Worm (Caenorhabditis elegans): ENCODE measurements around the gene lmtr-5.

ce11 chrIII:3138087-3138486 is 45.4 kb upstream of the lmtr-5 start:
- TF ChIP-seq flt-1 (GFP tag; IDR thresholded peaks at IDR 0.05) (no peak), med-1 (GFP tag; optimal IDR thresholded peaks at IDR 0.05; ENCODE audit: insufficient read depth) (no peak), ref-1 (GFP tag; conservative IDR thresholded peaks at IDR 0.05) (no peak), T22C8.4 (GFP tag; IDR thresholded peaks at IDR 0.05) (no peak), klf-2 (GFP tag; conservative IDR thresholded peaks at IDR 0.05) (no peak), tab-1 (GFP tag; IDR thresholded peaks at IDR 0.05) (no peak), ztf-29 (GFP tag; IDR thresholded peaks at IDR 0.05) (no peak), ztf-23 (GFP tag; IDR thresholded peaks at IDR 0.05) (no peak), cog-1 (tag; optimal IDR thresholded peaks at IDR 0.05) (no peak)
